Worm (Caenorhabditis elegans): ENCODE data around the gene srxa-19.

DNA sequence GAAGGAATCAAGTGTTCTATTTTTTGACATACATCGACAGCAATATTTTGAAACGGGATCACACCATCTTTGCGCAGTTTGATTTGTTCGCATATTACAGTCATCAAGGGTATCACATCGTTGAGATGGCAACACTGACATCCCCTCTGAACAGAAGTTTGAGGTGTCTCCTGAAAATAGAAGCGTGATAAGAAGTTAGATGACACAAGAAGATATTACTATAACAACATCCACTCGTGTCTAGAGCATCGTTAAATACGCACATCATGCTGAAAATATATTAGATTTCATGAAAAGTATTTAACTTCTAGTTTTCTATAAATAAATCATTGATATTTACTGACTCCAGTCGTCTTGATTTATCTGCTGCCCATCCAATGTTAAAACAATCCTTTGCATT is 49.8 kb downstream of the srxa-19 start:
- TF ChIP-seq fos-1 (tag; optimal IDR thresholded peaks at IDR 0.05) (no peak), snpc-4 (tag; optimal IDR thresholded peaks at IDR 0.05) (no peak), nhr-11 (tag; optimal IDR thresholded peaks at IDR 0.05) (no peak), sma-9 (GFP tag; optimal IDR thresholded peaks at IDR 0.05) (no peak), sma-9 (tag; optimal IDR thresholded peaks at IDR 0.05) (no peak), ztf-4 (tag; optimal IDR thresholded peaks at IDR 0.05) (no peak), lin-39 (tag; optimal IDR thresholded peaks at IDR 0.05) (no peak), Y55F3AM.14 (GFP tag; optimal IDR thresholded peaks at IDR 0.05) (no peak)

Measured in whole organism, L2 larva.